Worm (Caenorhabditis elegans): ENCODE measurements around the gene str-41.

ce11 chrV:7437985-7438384 lies 26.2 kb downstream of the str-41 start, which contains the start of gene F25E5.16:
- TF ChIP-seq swsn-7 (tag; optimal IDR thresholded peaks at IDR 0.05) (no peak), mep-1 (tag; optimal IDR thresholded peaks at IDR 0.05) (no peak), lin-14 (GFP tag; optimal IDR thresholded peaks at IDR 0.05) (no peak), lsy-2 (tag; optimal IDR thresholded peaks at IDR 0.05) (no peak), mdl-1 (tag; optimal IDR thresholded peaks at IDR 0.05) (no peak), ama-1 (optimal IDR thresholded peaks at IDR 0.05) (no peak), nhr-237 (tag; optimal IDR thresholded peaks at IDR 0.05) (no peak), elt-3 (tag; optimal IDR thresholded peaks at IDR 0.05) (no peak)
